Worm (Caenorhabditis elegans): Measurements from ENCODE around the gene R03H10.5.

- TF ChIP-seq flt-1 (GFP tag; IDR thresholded peaks at IDR 0.05) (no peak), hmbx-1 (tag; optimal IDR thresholded peaks at IDR 0.05) (no peak), ama-1 (optimal IDR thresholded peaks at IDR 0.05) (no peak)
These were observed 37.1 kb downstream of the R03H10.5 start for ce11 chrII:4133332-4133731.
